Fruit fly (Drosophila melanogaster) whole organism, wandering third instar larva: ENCODE data around the gene CG15446.

Experiments
- Abd-B ChIP-seq: fragments of >200 bp; optimal IDR thresholded peaks from 2 replicates; lab custom pipeline; 2017; ENCODE audit warnings: missing biosample characterization, missing genetic modification characterization
- CG32264 ChIP-seq: fragments of 200-800 bp; sonication (Bioruptor generic); optimal IDR thresholded peaks from 2 replicates; lab custom pipeline; 2016; ENCODE audit warnings: missing biosample characterization, missing genetic modification characterization
- CG9705 ChIP-seq: fragments of 200-800 bp; sonication (Bioruptor generic); optimal IDR thresholded peaks from 2 replicates; lab custom pipeline; 2018; ENCODE audit warnings: missing biosample characterization, mild to moderate bottlenecking, missing genetic modification characterization
- CrebA ChIP-seq: fragments of 200-800 bp; sonication (Bioruptor generic); optimal IDR thresholded peaks from 2 replicates; lab custom pipeline; 2016; ENCODE audit warnings: missing biosample characterization, mild to moderate bottlenecking, missing genetic modification characterization, borderline replicate concordance
- Dfd ChIP-seq: fragments of >200 bp; optimal IDR thresholded peaks from 2 replicates; lab custom pipeline; 2017; ENCODE audit warnings: missing biosample characterization, missing genetic modification characterization
- Dif ChIP-seq: fragments of 200-275, 200-300 bp; sonication (Bioruptor generic); optimal IDR thresholded peaks from 2 replicates; lab custom pipeline; 2018; ENCODE audit warnings: missing biosample characterization, missing genetic modification characterization; ENCODE audit not compliant: partially characterized antibody
- GATAd ChIP-seq: sonication (Bioruptor generic); optimal IDR thresholded peaks from 2 replicates; lab custom pipeline; 2016; ENCODE audit warnings: missing biosample characterization, missing genetic modification characterization
- HLH106 ChIP-seq: fragments of 200-800 bp; optimal IDR thresholded peaks from 3 replicates; lab custom pipeline; 2019; ENCODE audit warnings: missing biosample characterization, mild to moderate bottlenecking, missing genetic modification characterization, moderate library complexity
- Hnf4 ChIP-seq: fragments of 200-800 bp; sonication (Bioruptor generic); optimal IDR thresholded peaks from 2 replicates; lab custom pipeline; 2016; ENCODE audit warnings: missing biosample characterization, mild to moderate bottlenecking, missing genetic modification characterization
- Hr78 ChIP-seq: fragments of >200 bp; optimal IDR thresholded peaks from 2 replicates; lab custom pipeline; 2017; ENCODE audit warnings: missing biosample characterization, missing genetic modification characterization
- Hr83 ChIP-seq: fragments of 200-300 bp; sonication (Bioruptor generic); optimal IDR thresholded peaks from 2 replicates; lab custom pipeline; 2016; ENCODE audit warnings: missing biosample characterization, mild to moderate bottlenecking, missing genetic modification characterization, moderate library complexity; ENCODE audit not compliant: poor library complexity, severe bottlenecking
- Jra ChIP-seq: sonication (Bioruptor generic); optimal IDR thresholded peaks from 2 replicates; lab custom pipeline; 2016; ENCODE audit warnings: missing biosample characterization, missing genetic modification characterization
- Mio ChIP-seq: sonication (Bioruptor generic); optimal IDR thresholded peaks from 2 replicates; lab custom pipeline; 2016; ENCODE audit warnings: missing biosample characterization, missing genetic modification characterization
- Myc ChIP-seq: fragments of >200 bp; optimal IDR thresholded peaks from 2 replicates; lab custom pipeline; 2017
- N ChIP-seq: fragments of >200 bp; optimal IDR thresholded peaks from 2 replicates; lab custom pipeline; 2018; ENCODE audit warnings: missing biosample characterization, missing external identifiers, missing genetic modification characterization
- OdsH ChIP-seq: fragments of 200-800 bp; sonication (Bioruptor generic); optimal IDR thresholded peaks from 2 replicates; lab custom pipeline; 2016; ENCODE audit warnings: missing biosample characterization, mild to moderate bottlenecking, missing genetic modification characterization
- Rel ChIP-seq, 2 experiments: fragments of 200-800 bp; sonication (Bioruptor generic) in 1 of 2; optimal IDR thresholded peaks; 2 replicates in 1 of 2; 3 replicates in 1 of 2; lab custom pipeline; 2016 to 2019; ENCODE audit warnings: mild to moderate bottlenecking in 2 of 2, missing biosample characterization in 2 of 2, missing genetic modification characterization in 2 of 2, moderate library complexity in 1 of 2
- Sp1 ChIP-seq: fragments of 200-800 bp; sonication (Bioruptor generic); optimal IDR thresholded peaks from 3 replicates; lab custom pipeline; 2019; ENCODE audit warnings: missing biosample characterization, mild to moderate bottlenecking, missing genetic modification characterization, moderate library complexity
- Vsx2 ChIP-seq: fragments of 200-300, 225-300 bp; sonication (Bioruptor generic); optimal IDR thresholded peaks from 2 replicates; lab custom pipeline; 2018; ENCODE audit warnings: missing biosample characterization, missing genetic modification characterization; ENCODE audit not compliant: partially characterized antibody
- br ChIP-seq: fragments of 200-800 bp; sonication (Bioruptor generic); optimal IDR thresholded peaks from 2 replicates; lab custom pipeline; 2016; ENCODE audit warnings: missing biosample characterization, missing genetic modification characterization
- brk ChIP-seq: fragments of 200-800 bp; sonication (Bioruptor generic); optimal IDR thresholded peaks from 2 replicates; lab custom pipeline; 2016; ENCODE audit warnings: missing biosample characterization, mild to moderate bottlenecking, missing genetic modification characterization
- dl ChIP-seq, 2 experiments: fragments of 175-275, 200-275 bp in 1 of 2; fragments of 200-275 bp in 1 of 2; sonication (Bioruptor generic); optimal IDR thresholded peaks; lab custom pipeline; 2018; ENCODE audit warnings: mild to moderate bottlenecking in 2 of 2, missing biosample characterization in 2 of 2, missing genetic modification characterization in 2 of 2, moderate library complexity in 2 of 2; ENCODE audit not compliant: partially characterized antibody in 2 of 2, insufficient read depth in 1 of 2
- dmrt93B ChIP-seq: fragments of 200-800 bp; sonication (Bioruptor generic); optimal IDR thresholded peaks from 2 replicates; lab custom pipeline; 2018; ENCODE audit warnings: missing biosample characterization, mild to moderate bottlenecking, missing genetic modification characterization
- dsf ChIP-seq: sonication (Bioruptor generic); optimal IDR thresholded peaks from 2 replicates; lab custom pipeline; 2016; ENCODE audit warnings: missing biosample characterization, missing genetic modification characterization, borderline replicate concordance
- ey ChIP-seq: fragments of 200-800 bp; sonication (Bioruptor generic); optimal IDR thresholded peaks from 2 replicates; lab custom pipeline; 2016; ENCODE audit warnings: missing biosample characterization, missing genetic modification characterization
- foxo ChIP-seq, 2 experiments: fragments of 200-800 bp; sonication (Bioruptor generic); optimal IDR thresholded peaks; 2 replicates in 1 of 2; 3 replicates in 1 of 2; lab custom pipeline; 2016 to 2017; ENCODE audit warnings: missing biosample characterization in 2 of 2, missing genetic modification characterization in 2 of 2
- fru ChIP-seq: fragments of 200-800 bp; sonication (Bioruptor generic); optimal IDR thresholded peaks from 3 replicates; lab custom pipeline; 2016; ENCODE audit warnings: missing biosample characterization, mild to moderate bottlenecking, missing genetic modification characterization
- h ChIP-seq: fragments of 200-800 bp; sonication (Bioruptor generic); optimal IDR thresholded peaks from 3 replicates; lab custom pipeline; 2016; ENCODE audit warnings: missing biosample characterization, mild to moderate bottlenecking, missing genetic modification characterization
- jim ChIP-seq: fragments of 175-275, 200-325 bp; sonication (Bioruptor generic); optimal IDR thresholded peaks from 2 replicates; lab custom pipeline; 2016; ENCODE audit warnings: missing biosample characterization, mild to moderate bottlenecking, missing genetic modification characterization
- lola ChIP-seq: fragments of >200 bp; optimal IDR thresholded peaks from 2 replicates; lab custom pipeline; 2017; ENCODE audit warnings: missing biosample characterization, missing genetic modification characterization
- pan ChIP-seq: fragments of >200 bp; optimal IDR thresholded peaks from 2 replicates; lab custom pipeline; 2017
- psq ChIP-seq: fragments of 200-800 bp; sonication (Bioruptor generic); optimal IDR thresholded peaks from 3 replicates; lab custom pipeline; 2017; ENCODE audit warnings: missing biosample characterization, mild to moderate bottlenecking, missing genetic modification characterization, moderate library complexity
- rgr ChIP-seq: fragments of 200-800 bp; sonication (Bioruptor generic); optimal IDR thresholded peaks from 3 replicates; lab custom pipeline; 2016; ENCODE audit warnings: missing biosample characterization, mild to moderate bottlenecking, missing genetic modification characterization
- sage ChIP-seq: fragments of 200-800 bp; sonication (Bioruptor generic); optimal IDR thresholded peaks from 2 replicates; lab custom pipeline; 2016; ENCODE audit warnings: missing biosample characterization, mild to moderate bottlenecking, missing genetic modification characterization
- sv ChIP-seq: fragments of 200-800 bp; sonication (Bioruptor generic); optimal IDR thresholded peaks from 3 replicates; lab custom pipeline; 2016; ENCODE audit warnings: missing biosample characterization, missing genetic modification characterization
- tai ChIP-seq: sonication (Bioruptor generic); optimal IDR thresholded peaks from 2 replicates; lab custom pipeline; 2016; ENCODE audit warnings: missing biosample characterization, missing genetic modification characterization
- usp ChIP-seq: fragments of >200 bp; optimal IDR thresholded peaks from 2 replicates; lab custom pipeline; 2017; ENCODE audit warnings: missing biosample characterization, missing genetic modification characterization
- woc ChIP-seq: sonication (Bioruptor generic); optimal IDR thresholded peaks from 2 replicates; lab custom pipeline; 2016; ENCODE audit warnings: missing biosample characterization, mild to moderate bottlenecking, missing genetic modification characterization

The CG15446 gene

DNA sequence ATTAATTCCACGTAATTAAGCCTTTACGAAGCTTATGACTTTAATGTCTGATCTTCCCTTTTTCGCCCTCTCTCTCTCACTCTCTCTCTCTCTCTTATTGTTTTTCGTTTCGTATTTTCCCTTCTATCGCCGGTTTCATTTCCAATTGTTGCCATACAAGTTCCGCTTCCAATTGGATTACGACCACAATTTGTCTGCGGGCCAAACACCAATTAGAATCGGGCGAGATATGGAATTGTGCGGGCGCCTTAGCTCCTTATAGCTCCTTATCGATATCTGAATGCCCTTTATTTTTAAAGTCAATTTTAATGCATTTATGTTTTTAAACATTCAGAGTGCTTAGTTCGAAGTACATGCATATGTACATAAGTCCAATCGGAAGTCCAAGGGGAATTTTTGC is 45.3 kb downstream of the CG15446 start:
- TF ChIP-seq sage (GFP tag; lab: Kevin White, UChicago): no peak
- no peak for TF ChIP-seq usp (GFP tag; lab: Kevin White, UChicago)
- no peak for TF ChIP-seq Jra
- no peak for TF ChIP-seq ey (GFP tag; lab: Kevin White, UChicago)
- TF ChIP-seq tai (GFP tag; lab: Kevin White, UChicago): no peak
- no peak for TF ChIP-seq CrebA (GFP tag; lab: Kevin White, UChicago)
- no peak for TF ChIP-seq h (GFP tag; lab: Kevin White, UChicago)
- no peak for TF ChIP-seq brk (GFP tag; lab: Kevin White, UChicago)
- TF ChIP-seq rgr (GFP tag; lab: Kevin White, UChicago): no peak
- TF ChIP-seq fru (GFP tag; lab: Kevin White, UChicago): no peak
- no peak for TF ChIP-seq Mio (GFP tag; lab: Kevin White, UChicago)
- TF ChIP-seq psq (GFP tag; lab: Kevin White, UChicago): no peak
- TF ChIP-seq Dif (GFP tag; lab: Kevin White, UChicago): no peak
- no peak for TF ChIP-seq foxo (GFP tag; optimal IDR thresholded peaks at IDR 0.05; lab: Kevin White, UChicago)

DNA sequence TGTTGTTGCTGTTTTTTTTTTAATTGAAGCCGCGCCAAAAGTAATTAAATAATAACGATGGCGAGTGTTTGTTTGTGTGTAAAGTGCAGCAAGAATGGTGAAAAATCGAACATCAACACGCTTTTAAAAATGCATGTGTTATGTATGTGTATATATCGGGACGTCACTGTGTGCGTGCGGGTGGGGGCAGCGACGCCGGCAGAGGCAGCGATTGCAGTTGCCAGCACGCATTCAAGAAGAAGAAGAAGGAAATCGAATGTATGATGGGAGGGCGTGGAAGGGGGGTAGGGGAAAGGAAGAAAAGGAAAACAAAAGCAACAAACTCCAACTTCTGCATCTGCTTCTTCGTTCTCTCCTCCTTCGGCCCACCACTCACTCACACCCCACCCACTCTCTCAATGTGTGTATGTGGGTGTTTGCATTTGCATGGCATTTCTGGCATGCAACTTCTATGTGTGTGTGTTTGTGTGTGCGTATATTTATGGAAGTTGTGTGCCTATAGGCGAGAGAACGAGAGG is 47.0 kb downstream of the CG15446 start:
- no peak for TF ChIP-seq usp (GFP tag; lab: Kevin White, UChicago)
- peak; percentile 23 for TF ChIP-seq h (GFP tag; lab: Kevin White, UChicago)
- no peak for TF ChIP-seq OdsH (GFP tag; lab: Kevin White, UChicago)
- TF ChIP-seq ey (GFP tag; lab: Kevin White, UChicago): no peak
- no peak for TF ChIP-seq CG32264
- peak; percentile 40 for TF ChIP-seq jim (GFP tag; lab: Kevin White, UChicago)
- no peak for TF ChIP-seq dsf
- TF ChIP-seq pan (lab: Kevin White, UChicago): no peak
- no peak for TF ChIP-seq Myc (lab: Kevin White, UChicago)
- TF ChIP-seq Dif (GFP tag; lab: Kevin White, UChicago): no peak
- TF ChIP-seq sv (GFP tag; lab: Kevin White, UChicago): no peak
- peak; percentile 3 for TF ChIP-seq HLH106 (tag; lab: Kevin White, UChicago)
- TF ChIP-seq fru (GFP tag; lab: Kevin White, UChicago): no peak
- no peak for TF ChIP-seq Mio (GFP tag; lab: Kevin White, UChicago)
- peak; percentile 60 for TF ChIP-seq psq (GFP tag; lab: Kevin White, UChicago)
- TF ChIP-seq Hnf4: no peak
- no peak for TF ChIP-seq dmrt93B (GFP tag; lab: Kevin White, UChicago)
- no peak for TF ChIP-seq Rel (GFP tag; optimal IDR thresholded peaks at IDR 0.05; lab: Kevin White, UChicago)
- TF ChIP-seq Rel (tag; optimal IDR thresholded peaks at IDR 0.05; lab: Kevin White, UChicago): peak; percentile 64

DNA sequence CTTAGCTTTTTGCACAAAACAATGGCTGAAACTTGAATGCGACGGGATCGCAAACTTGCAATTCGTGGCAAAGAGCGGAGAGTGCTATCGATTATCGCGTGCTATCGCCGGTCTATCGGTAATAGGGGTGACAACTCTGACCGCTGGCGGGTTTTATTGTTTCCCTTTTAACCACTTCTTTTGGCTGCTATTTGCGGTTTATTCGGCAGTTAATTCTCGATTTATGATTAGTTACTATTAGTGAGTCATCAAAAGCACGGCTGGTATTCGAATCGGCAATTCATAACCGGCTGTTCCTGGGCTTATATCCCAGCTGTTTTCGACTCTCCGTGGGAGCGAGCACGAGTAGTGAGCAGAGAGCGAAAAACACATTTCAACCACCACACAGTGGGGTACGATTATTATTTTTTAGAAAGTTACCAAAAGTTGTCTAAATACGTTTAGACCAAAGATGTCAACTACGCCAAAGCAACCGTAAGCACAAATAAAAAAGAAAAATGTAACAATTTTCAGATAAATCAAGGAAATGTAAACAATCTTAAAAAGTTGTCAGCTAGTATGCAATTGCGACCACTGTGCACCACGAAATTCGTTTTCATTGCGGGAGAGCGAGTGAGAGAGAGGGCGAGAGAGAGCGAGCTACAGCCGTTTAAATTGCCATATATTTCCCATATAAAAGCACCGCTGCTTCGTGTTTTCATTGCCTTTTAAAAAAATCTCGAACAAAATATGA is 48.0 kb downstream of the CG15446 start, which contains the start of the genes Stt3A and bves:
Gene Stt3A (minus strand): TSS at position 89 of the 733 bp plus-strand sequence.
Gene bves (plus strand): TSS at position 115 of the 733 bp plus-strand sequence.
- TF ChIP-seq N (GFP tag; lab: Kevin White, UChicago) (no peak), Jra (peak; percentile 96), lola (GFP tag; lab: Kevin White, UChicago) (no peak), Hr78 (GFP tag; lab: Kevin White, UChicago) (no peak), OdsH (GFP tag; lab: Kevin White, UChicago) (peak; percentile 99), sv (GFP tag; lab: Kevin White, UChicago) (peak; percentile 98), Hr83 (GFP tag; lab: Kevin White, UChicago) (peak; percentile 75), Sp1 (GFP tag; lab: Kevin White, UChicago) (peak; percentile 98), dl (GFP tag; optimal IDR thresholded peaks at IDR 0.05; lab: Kevin White, UChicago; ENCODE audit: insufficient read depth in 1 of 2, partially characterized antibody in 2 of 2) (peak; percentile 39 to 68), HLH106 (tag; lab: Kevin White, UChicago) (peak; percentile 97), br (GFP tag; lab: Kevin White, UChicago) (peak; percentile 99), Myc (lab: Kevin White, UChicago) (no peak), sage (GFP tag; lab: Kevin White, UChicago) (peak; percentile 98), h (GFP tag; lab: Kevin White, UChicago) (peak; percentile 99), Rel (GFP tag; optimal IDR thresholded peaks at IDR 0.05; lab: Kevin White, UChicago) (peak; percentile 97), Rel (tag; optimal IDR thresholded peaks at IDR 0.05; lab: Kevin White, UChicago) (peak; percentile 87), Dfd (GFP tag; lab: Kevin White, UChicago) (no peak), brk (GFP tag; lab: Kevin White, UChicago) (peak; percentile 98), usp (GFP tag; lab: Kevin White, UChicago) (no peak), rgr (GFP tag; lab: Kevin White, UChicago) (peak; percentile 99), tai (GFP tag; lab: Kevin White, UChicago) (peak; percentile 96), dmrt93B (GFP tag; lab: Kevin White, UChicago) (peak; percentile 94), woc (GFP tag; lab: Kevin White, UChicago) (peak; percentile 99), Dif (GFP tag; lab: Kevin White, UChicago) (peak; percentile 74), Abd-B (GFP tag; lab: Kevin White, UChicago) (no peak), CG9705 (GFP tag; lab: Kevin White, UChicago) (peak; percentile 94), Vsx2 (GFP tag; lab: Kevin White, UChicago) (no peak), foxo (GFP tag; optimal IDR thresholded peaks at IDR 0.05; lab: Kevin White, UChicago) (peak; percentile 96 to 99), fru (GFP tag; lab: Kevin White, UChicago) (peak; percentile 99), dsf (peak; percentile 95), CrebA (GFP tag; lab: Kevin White, UChicago) (no peak), Hnf4 (peak; percentile 99), CG32264 (peak; percentile 96), psq (GFP tag; lab: Kevin White, UChicago) (peak; percentile 95), pan (lab: Kevin White, UChicago) (no peak), ey (GFP tag; lab: Kevin White, UChicago) (peak; percentile 99), jim (GFP tag; lab: Kevin White, UChicago) (no peak), GATAd (peak; percentile 82)
